Fruit fly (Drosophila melanogaster): Measurements from ENCODE around the gene CG33702.

Gene CG33702

dm6 chr3L:9513309-9513708 lies at the start of gene CG33702:
Gene CG33702, minus strand, starts transcription at chr3L:9513409.
- TF ChIP-seq ovo (GFP tag; optimal IDR thresholded peaks at IDR 0.05) = no peak

dm6 chr3L:9559040-9559439 lies 45.8 kb upstream of the CG33702 start:
- TF ChIP-seq bab1 (GFP tag; optimal IDR thresholded peaks at IDR 0.05) (no peak), CG12768 (GFP tag; optimal IDR thresholded peaks at IDR 0.05) (no peak), tj (GFP tag; optimal IDR thresholded peaks at IDR 0.05) (no peak), CG7101 (tag; optimal IDR thresholded peaks at IDR 0.05) (no peak), CG11617 (GFP tag; optimal IDR thresholded peaks at IDR 0.05) (no peak), Crg-1 (GFP tag; optimal IDR thresholded peaks at IDR 0.05) (no peak), CG5204 (GFP tag; optimal IDR thresholded peaks at IDR 0.05) (no peak), CG1620 (GFP tag; optimal IDR thresholded peaks at IDR 0.05) (no peak), kay (GFP tag; ENCODE audit: borderline replicate concordance) (no peak), Mnt (GFP tag; optimal IDR thresholded peaks at IDR 0.05) (no peak), Clk (GFP tag; optimal IDR thresholded peaks at IDR 0.05) (no peak), ovo (GFP tag; optimal IDR thresholded peaks at IDR 0.05) (no peak), pad (GFP tag; optimal IDR thresholded peaks at IDR 0.05) (no peak), CG14711 (tag; optimal IDR thresholded peaks at IDR 0.05) (no peak), cnc (optimal IDR thresholded peaks at IDR 0.05) (no peak), toe (GFP tag; optimal IDR thresholded peaks at IDR 0.05) (no peak), CG33017 (tag; optimal IDR thresholded peaks at IDR 0.05) (no peak)

- no peak for TF ChIP-seq Clk (GFP tag; optimal IDR thresholded peaks at IDR 0.05)
- TF ChIP-seq Crg-1 (GFP tag; optimal IDR thresholded peaks at IDR 0.05) = no peak
- TF ChIP-seq toe (GFP tag; optimal IDR thresholded peaks at IDR 0.05) = no peak
- no peak for TF ChIP-seq bab1 (GFP tag; optimal IDR thresholded peaks at IDR 0.05)
- TF ChIP-seq CG7101 (tag; optimal IDR thresholded peaks at IDR 0.05) = no peak
- TF ChIP-seq CG5204 (GFP tag; optimal IDR thresholded peaks at IDR 0.05) = no peak
- TF ChIP-seq CG12768 (GFP tag; optimal IDR thresholded peaks at IDR 0.05) = no peak
- no peak for TF ChIP-seq tj (GFP tag; optimal IDR thresholded peaks at IDR 0.05)
- TF ChIP-seq CG14711 (tag; optimal IDR thresholded peaks at IDR 0.05) = no peak
- no peak for TF ChIP-seq CG11617 (GFP tag; optimal IDR thresholded peaks at IDR 0.05)
- TF ChIP-seq Hr96 (GFP tag; optimal IDR thresholded peaks at IDR 0.05) = no peak
- TF ChIP-seq pad (GFP tag; optimal IDR thresholded peaks at IDR 0.05) = no peak
- no peak for TF ChIP-seq cic (GFP tag; optimal IDR thresholded peaks at IDR 0.05)
- no peak for TF ChIP-seq cnc (optimal IDR thresholded peaks at IDR 0.05)
- no peak for TF ChIP-seq CG33017 (tag; optimal IDR thresholded peaks at IDR 0.05)
- no peak for TF ChIP-seq Mnt (GFP tag; optimal IDR thresholded peaks at IDR 0.05)
Observed at dm6 chr3L:9556666-9557065, 43.5 kb upstream of the CG33702 start.

dm6 chr3L:9555004-9555403 lies 41.8 kb upstream of the CG33702 start:
- no peak for TF ChIP-seq CG7045 (GFP tag; optimal IDR thresholded peaks at IDR 0.05)
- TF ChIP-seq bab1 (GFP tag; optimal IDR thresholded peaks at IDR 0.05) = no peak
- TF ChIP-seq CG12768 (GFP tag; optimal IDR thresholded peaks at IDR 0.05) = no peak
- TF ChIP-seq kay (GFP tag; ENCODE audit: borderline replicate concordance) = no peak
- no peak for TF ChIP-seq CG5204 (GFP tag; optimal IDR thresholded peaks at IDR 0.05)
- no peak for TF ChIP-seq tj (GFP tag; optimal IDR thresholded peaks at IDR 0.05)
- no peak for TF ChIP-seq Mnt (GFP tag; optimal IDR thresholded peaks at IDR 0.05)
- no peak for TF ChIP-seq CG1620 (GFP tag; optimal IDR thresholded peaks at IDR 0.05)

dm6 chr3L:9552190-9552809 lies 39.1 kb upstream of the CG33702 start:
- TF ChIP-seq CG1620 (GFP tag; optimal IDR thresholded peaks at IDR 0.05) (no peak), ovo (GFP tag; optimal IDR thresholded peaks at IDR 0.05) (no peak), CG11617 (GFP tag; optimal IDR thresholded peaks at IDR 0.05) (no peak), CG5204 (GFP tag; optimal IDR thresholded peaks at IDR 0.05) (no peak), Crg-1 (GFP tag; optimal IDR thresholded peaks at IDR 0.05) (no peak), CG33017 (tag; optimal IDR thresholded peaks at IDR 0.05) (no peak), bab1 (GFP tag; optimal IDR thresholded peaks at IDR 0.05) (peak; percentile 82), CG12768 (GFP tag; optimal IDR thresholded peaks at IDR 0.05) (peak; percentile 17), toe (GFP tag; optimal IDR thresholded peaks at IDR 0.05) (no peak), Mnt (GFP tag; optimal IDR thresholded peaks at IDR 0.05) (no peak), kay (GFP tag; ENCODE audit: borderline replicate concordance) (no peak), CG14711 (tag; optimal IDR thresholded peaks at IDR 0.05) (no peak), tj (GFP tag; optimal IDR thresholded peaks at IDR 0.05) (peak; percentile 13), CG7101 (tag; optimal IDR thresholded peaks at IDR 0.05) (no peak), cnc (optimal IDR thresholded peaks at IDR 0.05) (no peak), cic (GFP tag; optimal IDR thresholded peaks at IDR 0.05) (no peak), CG7045 (GFP tag; optimal IDR thresholded peaks at IDR 0.05) (no peak), Hr96 (GFP tag; optimal IDR thresholded peaks at IDR 0.05) (no peak), Clk (GFP tag; optimal IDR thresholded peaks at IDR 0.05) (no peak), pad (GFP tag; optimal IDR thresholded peaks at IDR 0.05) (no peak)

- TF ChIP-seq CG11617 (GFP tag; optimal IDR thresholded peaks at IDR 0.05) (no peak), tj (GFP tag; optimal IDR thresholded peaks at IDR 0.05) (peak; percentile 78)
Observed at dm6 chr3L:9550873-9551580, 37.8 kb upstream of the CG33702 start.
